2 worm cellular contexts compared by ENCODE assay signal in genomic region chrX:10332035-10332614, ce11.
TF ChIP-seq lines count a peak whose summit lies in the region.

No protein-coding gene starts in this region.

TF ChIP-seq in whole organism, L3 larva, 47 proteins besides CTCF, POLR2A, EP300 and RAD21 (continued from another document):
- TF ChIP-seq nhr-25 (tag; optimal IDR thresholded peaks at IDR 0.05; lab: Kevin White, UChicago) (peak; percentile 42), fos-1 (tag; optimal IDR thresholded peaks at IDR 0.05; lab: Kevin White, UChicago) (no peak), tbx-2 (tag; optimal IDR thresholded peaks at IDR 0.05; lab: Kevin White, UChicago) (no peak), elt-3 (tag; optimal IDR thresholded peaks at IDR 0.05; lab: Kevin White, UChicago) (peak in 1 of 3 experiments; percentile 16), nhr-237 (tag; optimal IDR thresholded peaks at IDR 0.05; lab: Kevin White, UChicago) (no peak)

TF ChIP-seq in whole organism, L4 larva, 104 proteins besides CTCF, POLR2A, EP300 and RAD21 (continued from another document):
- TF ChIP-seq T20F7.1 (GFP tag; optimal IDR thresholded peaks at IDR 0.05; lab: Kevin White, UChicago) (peak; percentile 55), duxl-1 (tag; optimal IDR thresholded peaks at IDR 0.05; lab: Kevin White, UChicago; ENCODE audit: poor library complexity) (peak; percentile 24), ceh-20 (GFP tag; IDR thresholded peaks at IDR 0.05; lab: Robert Waterston, UW) (0 out of 2 replicates have a peak, but pooled peaks have one; percentile 20), nhr-6 (tag; optimal IDR thresholded peaks at IDR 0.05; lab: Kevin White, UChicago) (peak; percentile 19)
TF ChIP-seq in whole organism, L4 larva: peak in this region for 28.
